Fruit fly (Drosophila melanogaster): ENCODE data around the gene CG3618.

- TF ChIP-seq psq (optimal IDR thresholded peaks at IDR 0.05): no peak
- TF ChIP-seq ttk (optimal IDR thresholded peaks at IDR 0.05): no peak
- TF ChIP-seq h (optimal IDR thresholded peaks at IDR 0.05): no peak
Measured at dm6 chr3L:20827962-20828361, 12.1 kb upstream of the CG3618 start.

Measured in Kc167 (cell line).